Fruit fly (Drosophila melanogaster) whole organism, pupa: ENCODE measurements around the gene CG31954.

Experiments used
- CG12605 ChIP-seq: fragments of 200-800 bp; sonication (Bioruptor generic); IDR thresholded peaks from 2 replicates; pipeline ENCODE4 v1.3.6; 2022; ENCODE audit warnings: missing biosample characterization, missing genetic modification characterization
- CG14655 ChIP-seq: fragments of 200-800 bp; sonication (Bioruptor generic); optimal IDR thresholded peaks from 3 replicates; lab custom pipeline; 2017; ENCODE audit warnings: mild to moderate bottlenecking, missing biosample characterization, missing genetic modification reagents, missing genetic modification characterization
- CG15710 ChIP-seq: fragments of 200-800 bp; sonication (Bioruptor generic); optimal IDR thresholded peaks from 2 replicates; lab custom pipeline; 2018; ENCODE audit warnings: missing biosample characterization, mild to moderate bottlenecking, missing genetic modification characterization, moderate library complexity
- CG17806 ChIP-seq: fragments of 200-800 bp; sonication (Bioruptor generic); optimal IDR thresholded peaks from 2 replicates; lab custom pipeline; 2018; ENCODE audit warnings: missing biosample characterization, mild to moderate bottlenecking, missing genetic modification characterization, moderate library complexity
- CG34367 ChIP-seq: fragments of 200-800 bp; sonication (Bioruptor generic); optimal IDR thresholded peaks from 2 replicates; lab custom pipeline; 2018; ENCODE audit warnings: missing biosample characterization, mild to moderate bottlenecking, missing genetic modification characterization
- CG4496 ChIP-seq: fragments of 200-800 bp; sonication (Bioruptor generic); IDR thresholded peaks from 3 replicates; pipeline ENCODE4 v1.3.6; 2022; ENCODE audit warnings: missing biosample characterization, missing genetic modification characterization
- CG8159 ChIP-seq: fragments of 200-800 bp; sonication (Bioruptor generic); optimal IDR thresholded peaks from 3 replicates; lab custom pipeline; 2018; ENCODE audit warnings: missing biosample characterization, mild to moderate bottlenecking, missing genetic modification characterization, moderate library complexity
- D1 ChIP-seq: fragments of 200-800 bp; sonication (Bioruptor generic); optimal IDR thresholded peaks from 2 replicates; lab custom pipeline; 2018; ENCODE audit warnings: missing biosample characterization, mild to moderate bottlenecking, missing genetic modification characterization, moderate library complexity
- EcR ChIP-seq: fragments of 200-800 bp; sonication (Bioruptor generic); optimal IDR thresholded peaks from 3 replicates; lab custom pipeline; 2019; ENCODE audit warnings: missing biosample characterization, missing genetic modification characterization, mild to moderate bottlenecking, moderate library complexity, missing genetic modification reagents

DNA sequence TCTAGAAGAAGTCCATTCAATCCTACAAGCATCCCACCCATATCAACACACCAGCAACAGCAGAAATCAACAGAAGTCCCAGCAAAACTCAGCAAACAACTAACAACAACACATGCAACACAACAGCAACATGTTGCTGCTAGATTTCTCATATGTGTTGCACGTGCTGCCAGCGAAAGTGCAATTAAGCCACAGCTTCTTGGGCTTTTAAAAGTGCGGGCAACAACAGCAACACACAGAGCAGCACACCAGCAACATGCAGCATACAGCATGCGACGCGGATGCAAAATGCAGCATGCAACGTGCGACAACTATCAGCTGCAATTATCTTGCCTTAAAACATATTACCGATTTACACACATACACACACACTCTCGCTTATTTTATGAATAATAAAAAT lies 37.6 kb upstream of the CG31954 start:
- TF ChIP-seq CG14655 (GFP tag; lab: Kevin White, UChicago) (no peak), CG15710 (tag; lab: Kevin White, UChicago) (no peak), CG17806 (tag; lab: Kevin White, UChicago) (no peak), CG34367 (tag; lab: Kevin White, UChicago) (no peak), D1 (tag; lab: Kevin White, UChicago) (no peak), CG12605 (no peak), EcR (GFP tag; lab: Kevin White, UChicago) (no peak), CG4496 (no peak), CG8159 (tag; lab: Kevin White, UChicago) (no peak)
